Fruit fly (Drosophila melanogaster): Measurements from ENCODE around the gene Ddr.

dm6 chr2L:6340222-6340725, 87.4 kb downstream of the Ddr start:
- no peak for TF ChIP-seq sage (GFP tag; optimal IDR thresholded peaks at IDR 0.05)
- TF ChIP-seq fru (GFP tag; optimal IDR thresholded peaks at IDR 0.05) = no peak
- no peak for TF ChIP-seq Sp1 (GFP tag; optimal IDR thresholded peaks at IDR 0.05)
- no peak for TF ChIP-seq usp (GFP tag; optimal IDR thresholded peaks at IDR 0.05)
- TF ChIP-seq sv (GFP tag; optimal IDR thresholded peaks at IDR 0.05) = no peak
- no peak for TF ChIP-seq h (GFP tag; optimal IDR thresholded peaks at IDR 0.05)
- TF ChIP-seq pan (optimal IDR thresholded peaks at IDR 0.05) = no peak

All from whole organism, wandering third instar larva.